Worm (Caenorhabditis elegans) whole organism, mixed stage, embryonic: ENCODE measurements around the gene F56A8.4.

Experiments used
- blmp-1 ChIP-seq: fragments of 150-350 bp; optimal IDR thresholded peaks from 2 replicates; lab custom pipeline; 2014; ENCODE audit warnings: missing biosample characterization, missing genetic modification characterization
- ceh-83 ChIP-seq: fragments of 200-800 bp; sonication (Bioruptor generic); optimal IDR thresholded peaks from 2 replicates; lab custom pipeline; 2018; ENCODE audit warnings: mild to moderate bottlenecking, missing genetic modification characterization, missing compliant biosample characterization
- ces-1 ChIP-seq: fragments of 150-350 bp; optimal IDR thresholded peaks from 2 replicates; lab custom pipeline; 2014; ENCODE audit warnings: missing biosample characterization, missing genetic modification reagents, missing genetic modification characterization
- elt-3 ChIP-seq: fragments of 150-350 bp; optimal IDR thresholded peaks from 2 replicates; lab custom pipeline; 2014; ENCODE audit warnings: missing biosample characterization, missing genetic modification characterization
- lin-13 ChIP-seq: fragments of 150-350 bp; optimal IDR thresholded peaks from 2 replicates; lab custom pipeline; 2014; ENCODE audit warnings: missing biosample characterization, missing genetic modification characterization
- mep-1 ChIP-seq: fragments of 150-350 bp; optimal IDR thresholded peaks from 2 replicates; lab custom pipeline; 2017; ENCODE audit warnings: missing biosample characterization, missing genetic modification reagents, missing genetic modification characterization, inconsistent platforms
- nhr-2 ChIP-seq: fragments of 150-350 bp; optimal IDR thresholded peaks from 2 replicates; lab custom pipeline; 2014; ENCODE audit warnings: missing biosample characterization, missing genetic modification characterization
- nhr-237 ChIP-seq: fragments of 150-350 bp; optimal IDR thresholded peaks from 2 replicates; lab custom pipeline; 2014; ENCODE audit warnings: missing biosample characterization, missing genetic modification characterization
- pha-4 ChIP-seq: fragments of 150-350 bp; optimal IDR thresholded peaks from 2 replicates; lab custom pipeline; 2018; ENCODE audit warnings: missing biosample characterization, missing genetic modification reagents, missing genetic modification characterization
- sem-2 ChIP-seq: fragments of 200-800 bp; sonication (Bioruptor generic); optimal IDR thresholded peaks from 2 replicates; lab custom pipeline; 2018; ENCODE audit warnings: mild to moderate bottlenecking, missing genetic modification characterization, missing compliant biosample characterization
- snpc-4 ChIP-seq: fragments of 150-350 bp; optimal IDR thresholded peaks from 2 replicates; lab custom pipeline; 2014; ENCODE audit warnings: missing biosample characterization, missing genetic modification characterization
- tbx-8 ChIP-seq: fragments of 200-800 bp; sonication (Bioruptor generic); optimal IDR thresholded peaks from 2 replicates; lab custom pipeline; 2018; ENCODE audit warnings: mild to moderate bottlenecking, missing genetic modification characterization, moderate library complexity, missing compliant biosample characterization
- unc-39 ChIP-seq: fragments of 150-350 bp; optimal IDR thresholded peaks from 2 replicates; lab custom pipeline; 2014; ENCODE audit warnings: missing biosample characterization, missing genetic modification characterization
- zip-8 ChIP-seq: fragments of 150-350 bp; optimal IDR thresholded peaks from 2 replicates; lab custom pipeline; 2014; ENCODE audit warnings: missing biosample characterization, missing genetic modification characterization

DNA sequence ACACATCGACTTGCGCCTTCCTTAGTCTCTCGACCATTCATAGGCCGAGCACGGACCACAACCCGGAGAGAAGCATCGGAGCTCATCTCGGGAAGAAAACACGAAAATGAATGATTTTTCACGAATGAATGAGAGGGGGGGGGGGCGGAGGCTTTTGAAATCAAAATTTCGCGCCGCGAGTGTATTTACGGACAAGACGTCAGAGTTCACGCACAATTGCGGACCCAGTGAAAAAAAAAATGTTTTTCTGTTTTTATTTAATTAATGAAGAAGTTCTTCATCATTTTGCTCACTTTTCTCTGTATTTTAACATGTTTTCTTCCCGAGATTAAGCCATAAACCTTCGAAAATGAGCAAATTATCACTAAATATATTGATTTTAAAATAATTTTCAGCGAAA, 44.0 kb downstream of the F56A8.4 start, which contains the start of the genes klp-19 and slc-36.1:
- no peak for TF ChIP-seq zip-8 (tag; lab: Kevin White, UChicago)
- TF ChIP-seq nhr-237 (tag; lab: Kevin White, UChicago), result no peak
- TF ChIP-seq lin-13 (tag; lab: Kevin White, UChicago), result no peak
- TF ChIP-seq tbx-8 (GFP tag; lab: Kevin White, UChicago), result no peak
- no peak for TF ChIP-seq nhr-2
- no peak for TF ChIP-seq mep-1 (tag; lab: Kevin White, UChicago)
- no peak for TF ChIP-seq ceh-83 (GFP tag; lab: Kevin White, UChicago)
- TF ChIP-seq snpc-4 (tag; lab: Kevin White, UChicago), result no peak
- no peak for TF ChIP-seq unc-39 (tag; lab: Kevin White, UChicago)
- peak; percentile 86 for TF ChIP-seq ces-1 (GFP tag; lab: Kevin White, UChicago)
- no peak for TF ChIP-seq sem-2 (GFP tag; lab: Kevin White, UChicago)
- no peak for TF ChIP-seq blmp-1 (tag; lab: Kevin White, UChicago)
- no peak for TF ChIP-seq elt-3 (tag; lab: Kevin White, UChicago)
- TF ChIP-seq pha-4, result no peak
